Fruit fly (Drosophila melanogaster): ENCODE measurements around the gene Fip1.

- TF ChIP-seq CTCF (optimal IDR thresholded peaks at IDR 0.05): no peak
- no peak for TF ChIP-seq CG8478 (optimal IDR thresholded peaks at IDR 0.05)
These were observed 26.5 kb upstream of the Fip1 start for dm6 chr3R:4458272-4458671.
